Fruit fly (Drosophila melanogaster) whole organism, embryonic: Measurements from ENCODE around the gene qm.
A peak's percentile ranks its signal among the peaks of the same experiment; 100 is the strongest.

Source experiments
- B-H2 ChIP-seq: fragments of 200-800 bp; sonication (Bioruptor generic); optimal IDR thresholded peaks from 2 replicates; lab custom pipeline; 2018; ENCODE audit warnings: missing biosample characterization, mild to moderate bottlenecking, missing genetic modification characterization
- Blimp-1 ChIP-seq: fragments of 200-800 bp; sonication (Bioruptor generic); optimal IDR thresholded peaks from 3 replicates; lab custom pipeline; 2018; ENCODE audit warnings: missing biosample characterization, missing genetic modification characterization, mild to moderate bottlenecking, moderate library complexity, missing genetic modification reagents
- CG10462 ChIP-seq: fragments of 200-800 bp; sonication (Bioruptor generic); optimal IDR thresholded peaks from 2 replicates; lab custom pipeline; 2016; ENCODE audit warnings: missing biosample characterization, missing genetic modification characterization
- CG11723 ChIP-seq: fragments of 200-800 bp; sonication (Bioruptor generic); optimal IDR thresholded peaks from 2 replicates; lab custom pipeline; 2017; ENCODE audit warnings: missing biosample characterization, mild to moderate bottlenecking, missing genetic modification characterization
- CG12104 ChIP-seq: fragments of 200-800 bp; sonication (Bioruptor generic); optimal IDR thresholded peaks from 3 replicates; lab custom pipeline; 2016; ENCODE audit warnings: missing biosample characterization, missing genetic modification characterization
- CG12299 ChIP-seq: fragments of 200-800 bp; sonication (Bioruptor generic); optimal IDR thresholded peaks from 2 replicates; lab custom pipeline; 2018; ENCODE audit warnings: missing biosample characterization, mild to moderate bottlenecking, missing genetic modification characterization
- CG12942 ChIP-seq: fragments of 200-800 bp; sonication (Bioruptor generic); optimal IDR thresholded peaks from 3 replicates; lab custom pipeline; 2016; ENCODE audit warnings: missing biosample characterization, missing genetic modification characterization
- CG14667 ChIP-seq: fragments of 200-800 bp; sonication (Bioruptor generic); IDR thresholded peaks from 2 replicates; pipeline ENCODE4 v1.3.6; 2022; ENCODE audit warnings: missing biosample characterization, missing genetic modification characterization
- CG15696 ChIP-seq: fragments of 200-800 bp; sonication (Bioruptor generic); optimal IDR thresholded peaks from 2 replicates; lab custom pipeline; 2019; ENCODE audit warnings: missing biosample characterization, mild to moderate bottlenecking, missing genetic modification characterization, moderate library complexity
- CG1603 ChIP-seq: fragments of 200-800 bp; sonication (Bioruptor generic); optimal IDR thresholded peaks from 2 replicates; lab custom pipeline; 2019; ENCODE audit warnings: missing biosample characterization, mild to moderate bottlenecking, missing genetic modification characterization, moderate library complexity
- CG18619 ChIP-seq: fragments of 200-800 bp; sonication (Bioruptor generic); optimal IDR thresholded peaks from 3 replicates; lab custom pipeline; 2017; ENCODE audit warnings: missing biosample characterization, mild to moderate bottlenecking, missing genetic modification characterization
- CG2875 ChIP-seq: fragments of 200-800 bp; sonication (Bioruptor generic); optimal IDR thresholded peaks from 2 replicates; lab custom pipeline; 2017; ENCODE audit warnings: missing biosample characterization, mild to moderate bottlenecking, missing genetic modification characterization, missing genetic modification reagents
- CG31224 ChIP-seq: fragments of 200-800 bp; sonication (Bioruptor generic); IDR thresholded peaks from 2 replicates; pipeline ENCODE4 v1.3.6; 2022; ENCODE audit warnings: missing biosample characterization, missing genetic modification characterization
- CG3407 ChIP-seq: fragments of 200-800 bp; sonication (Bioruptor generic); optimal IDR thresholded peaks from 2 replicates; lab custom pipeline; 2018; ENCODE audit warnings: missing biosample characterization, mild to moderate bottlenecking, missing genetic modification characterization
- CG4360 ChIP-seq: fragments of 200-800 bp; sonication (Bioruptor generic); IDR thresholded peaks from 2 replicates; pipeline ENCODE4 v1.3.6; 2022; ENCODE audit warnings: missing biosample characterization, missing genetic modification characterization
- CG4424 ChIP-seq: fragments of 200-800 bp; sonication (Bioruptor generic); optimal IDR thresholded peaks from 3 replicates; lab custom pipeline; 2016; ENCODE audit warnings: missing biosample characterization, missing genetic modification characterization
- CG4730 ChIP-seq: fragments of 200-800 bp; sonication (Bioruptor generic); IDR thresholded peaks from 2 replicates; pipeline ENCODE4 v1.3.6; 2022; ENCODE audit warnings: missing biosample characterization, missing genetic modification characterization
- CG5180 ChIP-seq: fragments of 200-800 bp; sonication (Bioruptor generic); optimal IDR thresholded peaks from 3 replicates; lab custom pipeline; 2017; ENCODE audit warnings: missing biosample characterization, missing genetic modification characterization, mild to moderate bottlenecking, moderate library complexity, missing genetic modification reagents
- CG6254 ChIP-seq: fragments of 200-800 bp; sonication (Bioruptor generic); optimal IDR thresholded peaks from 3 replicates; lab custom pipeline; 2017; ENCODE audit warnings: mild to moderate bottlenecking, missing biosample characterization, missing genetic modification reagents, missing genetic modification characterization
- CkIIα-i1 ChIP-seq: fragments of 200-800 bp; sonication (Bioruptor generic); IDR thresholded peaks from 2 replicates; pipeline ENCODE4 v1.3.6; 2022; ENCODE audit warnings: missing biosample characterization, missing genetic modification characterization
- CrebB ChIP-seq: fragments of 200-800 bp; sonication (Bioruptor generic); optimal IDR thresholded peaks from 3 replicates; lab custom pipeline; 2018; ENCODE audit warnings: missing biosample characterization, mild to moderate bottlenecking, missing genetic modification characterization
- E2f2 ChIP-seq: fragments of 200-800 bp; sonication (Bioruptor generic); IDR thresholded peaks from 2 replicates; pipeline ENCODE4 v1.3.6; 2022; ENCODE audit warnings: missing biosample characterization, missing genetic modification characterization
- Elba2 ChIP-seq: fragments of 200-800 bp; sonication (Bioruptor generic); optimal IDR thresholded peaks from 3 replicates; lab custom pipeline; 2016; ENCODE audit warnings: missing biosample characterization, missing genetic modification characterization
- H2.0 ChIP-seq: fragments of 200-800 bp; sonication (Bioruptor generic); IDR thresholded peaks from 2 replicates; pipeline ENCODE4 v1.3.6; 2022; ENCODE audit warnings: missing biosample characterization, missing genetic modification characterization
- Lim3 ChIP-seq: fragments of 200-800 bp; sonication (Bioruptor generic); IDR thresholded peaks from 2 replicates; pipeline ENCODE4 v1.3.6; 2022; ENCODE audit warnings: missing biosample characterization, missing genetic modification characterization
- MESR4 ChIP-seq: fragments of 200-800 bp; sonication (Bioruptor generic); optimal IDR thresholded peaks from 2 replicates; lab custom pipeline; 2018; ENCODE audit warnings: missing biosample characterization, mild to moderate bottlenecking, missing genetic modification characterization, moderate library complexity
- Nf-YB ChIP-seq: fragments of 200-800 bp; sonication (Bioruptor generic); optimal IDR thresholded peaks from 3 replicates; lab custom pipeline; 2019; ENCODE audit warnings: missing biosample characterization, mild to moderate bottlenecking, missing genetic modification characterization, moderate library complexity
- Opbp ChIP-seq: fragments of 200-800 bp; sonication (Bioruptor generic); IDR thresholded peaks from 3 replicates; pipeline ENCODE4 v1.3.6; 2022; ENCODE audit warnings: missing biosample characterization, missing genetic modification characterization; ENCODE audit not compliant: partially characterized antibody
- Taf1 ChIP-seq: fragments of 200-800 bp; sonication (Bioruptor generic); IDR thresholded peaks from 2 replicates; pipeline ENCODE4 v1.3.6; 2022; ENCODE audit warnings: missing biosample characterization, missing genetic modification characterization
- YL-1 ChIP-seq: fragments of 200-800 bp; sonication (Bioruptor generic); optimal IDR thresholded peaks from 3 replicates; lab custom pipeline; 2017; ENCODE audit warnings: missing biosample characterization, mild to moderate bottlenecking, missing genetic modification characterization
- btn ChIP-seq: fragments of 200-800 bp; sonication (Bioruptor generic); optimal IDR thresholded peaks from 2 replicates; lab custom pipeline; 2016; ENCODE audit warnings: missing biosample characterization, missing genetic modification characterization
- cad ChIP-seq: fragments of >200 bp; optimal IDR thresholded peaks from 2 replicates; lab custom pipeline; 2017; ENCODE audit warnings: missing biosample characterization, missing genetic modification characterization
- chif ChIP-seq, 2 experiments: fragments of 200-800 bp; sonication (Bioruptor generic); optimal IDR thresholded peaks; 3 replicates each; lab custom pipeline; 2016; ENCODE audit warnings: missing biosample characterization in 2 of 2, missing genetic modification characterization in 2 of 2
- disco-r ChIP-seq: fragments of 200-800 bp; sonication (Bioruptor generic); optimal IDR thresholded peaks from 2 replicates; lab custom pipeline; 2016; ENCODE audit warnings: missing biosample characterization, missing genetic modification characterization
- emc ChIP-seq: fragments of 200-800 bp; sonication (Bioruptor generic); optimal IDR thresholded peaks from 2 replicates; lab custom pipeline; 2016; ENCODE audit warnings: missing biosample characterization, missing genetic modification characterization
- esg ChIP-seq: fragments of 200-800 bp; sonication (Bioruptor generic); conservative IDR thresholded peaks from 2 replicates; pipeline ENCODE4 v1.3.6; 2022; ENCODE audit warnings: missing biosample characterization, missing genetic modification characterization
- ewg ChIP-seq: fragments of 200-800 bp; sonication (Bioruptor generic); optimal IDR thresholded peaks from 3 replicates; lab custom pipeline; 2017; ENCODE audit warnings: mild to moderate bottlenecking, missing biosample characterization, missing genetic modification reagents, missing genetic modification characterization
- fd3F ChIP-seq: fragments of 200-800 bp; sonication (Bioruptor generic); optimal IDR thresholded peaks from 2 replicates; lab custom pipeline; 2018; ENCODE audit warnings: missing biosample characterization, mild to moderate bottlenecking, missing genetic modification characterization, moderate library complexity
- gcm ChIP-seq: fragments of 200-800 bp; sonication (Bioruptor generic); optimal IDR thresholded peaks from 2 replicates; lab custom pipeline; 2019; ENCODE audit warnings: missing biosample characterization, mild to moderate bottlenecking, missing genetic modification characterization, moderate library complexity
- grau ChIP-seq: fragments of 200-800 bp; optimal IDR thresholded peaks from 3 replicates; lab custom pipeline; 2019; ENCODE audit warnings: missing biosample characterization, mild to moderate bottlenecking, missing genetic modification characterization, moderate library complexity
- her ChIP-seq: fragments of 200-800 bp; sonication (Bioruptor generic); optimal IDR thresholded peaks from 2 replicates; lab custom pipeline; 2016; ENCODE audit warnings: missing biosample characterization, missing genetic modification characterization
- nerfin-1 ChIP-seq: fragments of 200-800 bp; sonication (Bioruptor generic); optimal IDR thresholded peaks from 3 replicates; lab custom pipeline; 2019; ENCODE audit warnings: missing biosample characterization, mild to moderate bottlenecking, missing genetic modification characterization, moderate library complexity
- otp ChIP-seq: fragments of 200-800 bp; sonication (Bioruptor generic); IDR thresholded peaks from 3 replicates; pipeline ENCODE4, ENCODE4 v1.3.6; 2022; ENCODE audit warnings: missing biosample characterization, missing genetic modification characterization
- rib ChIP-seq: fragments of 200-800 bp; sonication (Bioruptor generic); IDR thresholded peaks from 2 replicates; pipeline ENCODE4 v1.3.6; 2022; ENCODE audit warnings: missing biosample characterization, missing genetic modification characterization
- sqz ChIP-seq: fragments of 200-800 bp; sonication (Bioruptor generic); optimal IDR thresholded peaks from 3 replicates; lab custom pipeline; 2018; ENCODE audit warnings: missing biosample characterization, mild to moderate bottlenecking, missing genetic modification characterization
- sug ChIP-seq: fragments of 200-800 bp; optimal IDR thresholded peaks from 2 replicates; lab custom pipeline; 2019; ENCODE audit warnings: missing biosample characterization, mild to moderate bottlenecking, missing genetic modification characterization, moderate library complexity
- tgo ChIP-seq: fragments of 200-800 bp; sonication (Bioruptor generic); IDR thresholded peaks from 3 replicates; pipeline ENCODE4 v1.3.6; 2022; ENCODE audit warnings: missing biosample characterization, missing genetic modification characterization
- ttk ChIP-seq: fragments of 200-800 bp; sonication (Bioruptor generic); IDR thresholded peaks from 2 replicates; pipeline ENCODE4 v2.1.2; 2022; ENCODE audit warnings: missing biosample characterization, missing genetic modification characterization
- tup ChIP-seq: fragments of 200-800 bp; sonication (Bioruptor generic); optimal IDR thresholded peaks from 2 replicates; lab custom pipeline; 2016; ENCODE audit warnings: missing biosample characterization, mild to moderate bottlenecking, missing genetic modification characterization, moderate library complexity
- zf30C ChIP-seq: fragments of 200-800 bp; sonication (Bioruptor generic); optimal IDR thresholded peaks from 3 replicates; lab custom pipeline; 2018; ENCODE audit warnings: missing biosample characterization, mild to moderate bottlenecking, missing genetic modification characterization

qm gene

DNA sequence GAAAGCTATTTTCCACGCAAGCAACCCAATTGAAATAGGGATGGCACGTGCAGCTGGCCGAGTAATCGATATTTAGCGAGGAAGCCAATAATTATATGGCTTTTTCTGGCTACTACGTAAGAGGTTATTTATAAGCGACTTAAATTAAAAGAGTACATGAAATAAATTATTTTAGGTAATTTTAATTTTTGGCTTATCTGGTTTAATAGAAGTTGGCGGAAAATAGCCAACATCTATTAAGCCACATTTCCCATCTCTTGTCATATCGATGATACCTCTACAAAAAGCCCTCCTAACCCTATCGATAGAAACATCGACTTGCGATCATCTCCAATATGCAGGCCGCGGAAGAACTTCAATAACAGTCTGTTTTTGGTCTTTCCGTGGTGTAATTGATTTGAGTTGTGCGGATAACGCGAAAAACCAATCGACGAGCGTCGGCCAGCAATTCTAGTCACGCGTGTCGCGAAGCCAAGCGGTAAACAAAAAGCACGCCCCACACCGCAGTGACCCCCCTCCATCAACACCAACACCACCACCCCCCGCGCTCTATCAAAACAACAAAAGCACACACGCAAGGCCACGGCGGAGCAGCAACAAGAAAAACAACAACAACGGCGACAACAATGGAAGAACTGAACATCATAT lies at the start of gene qm, which contains the start of gene Srp19 (continued):
- TF ChIP-seq fd3F (GFP tag; lab: Kevin White, UChicago), result no peak
- TF ChIP-seq Blimp-1 (GFP tag; lab: Kevin White, UChicago), result no peak
- TF ChIP-seq CG11723 (GFP tag; lab: Kevin White, UChicago), result no peak
- TF ChIP-seq CG2875, result no peak
- no peak for TF ChIP-seq sqz
- TF ChIP-seq CG4424, result peak; percentile 55
- no peak for TF ChIP-seq CG6254 (GFP tag; lab: Kevin White, UChicago)
- TF ChIP-seq Lim3 (GFP tag; lab: Robert Waterston, UW), result no peak
- no peak for TF ChIP-seq CG4730 (GFP tag; lab: Robert Waterston, UW)
- peak; percentile 19 for TF ChIP-seq Elba2 (GFP tag; lab: Kevin White, UChicago)
- no peak for TF ChIP-seq nerfin-1 (tag; lab: Kevin White, UChicago)
- TF ChIP-seq CG10462 (GFP tag; lab: Kevin White, UChicago), result no peak
- TF ChIP-seq CG12942 (GFP tag; lab: Kevin White, UChicago), result peak; percentile 19
- no peak for TF ChIP-seq emc (GFP tag; lab: Kevin White, UChicago)
- peak; percentile 39 for TF ChIP-seq Nf-YB (GFP tag; lab: Kevin White, UChicago)
- no peak for TF ChIP-seq CrebB (tag; lab: Kevin White, UChicago)
- peak; percentile 26; the same call in 1 of the 2 replicates for TF ChIP-seq CkIIα-i1 (GFP tag; lab: Robert Waterston, UW)
- TF ChIP-seq otp (GFP tag; lab: Robert Waterston, UW), result 0 out of 3 replicates have a peak, but pooled peaks have one; percentile 5
- no peak for TF ChIP-seq CG3407 (GFP tag; lab: Kevin White, UChicago)
- TF ChIP-seq disco-r (GFP tag; lab: Kevin White, UChicago), result no peak
- TF ChIP-seq E2f2 (GFP tag; lab: Robert Waterston, UW), result peak; percentile 40
- no peak for TF ChIP-seq btn (GFP tag; lab: Kevin White, UChicago)
- TF ChIP-seq grau, result peak; percentile 20
- peak in 1 of 2 experiments; percentile 57 for TF ChIP-seq chif (GFP tag; optimal IDR thresholded peaks at IDR 0.05; lab: Kevin White, UChicago)
- no peak for TF ChIP-seq her (GFP tag; lab: Kevin White, UChicago)
- no peak for TF ChIP-seq B-H2 (GFP tag; lab: Kevin White, UChicago)
- peak; percentile 11 for TF ChIP-seq CG1603 (tag; lab: Kevin White, UChicago)
- TF ChIP-seq sug (tag; lab: Kevin White, UChicago), result peak; percentile 62
- TF ChIP-seq Taf1, result 0 out of 2 replicates have a peak, but pooled peaks have one; percentile 17
- peak; percentile 28 for TF ChIP-seq tgo
- no peak for TF ChIP-seq CG5180 (GFP tag; lab: Kevin White, UChicago)
- TF ChIP-seq zf30C (GFP tag; lab: Kevin White, UChicago), result no peak
- TF ChIP-seq CG31224 (GFP tag; lab: Robert Waterston, UW), result no peak
- TF ChIP-seq CG15696 (tag; lab: Kevin White, UChicago), result peak; percentile 53
- peak; percentile 37 for TF ChIP-seq gcm (GFP tag; lab: Kevin White, UChicago)
- TF ChIP-seq ttk, result no peak
- peak; percentile 21; the same call in 1 of the 2 replicates for TF ChIP-seq esg (GFP tag; lab: Robert Waterston, UW)
- peak; percentile 13 for TF ChIP-seq CG18619 (GFP tag; lab: Kevin White, UChicago)
- peak; percentile 38 for TF ChIP-seq CG12299
- TF ChIP-seq CG4360, result peak; percentile 79
- peak; percentile 29; the same call in 1 of the 2 replicates for TF ChIP-seq rib (GFP tag; lab: Robert Waterston, UW)
- TF ChIP-seq Opbp (GFP tag; lab: Robert Waterston, UW), result peak; percentile 50; the same call in 2 of the 3 replicates
- TF ChIP-seq YL-1 (GFP tag; lab: Kevin White, UChicago), result peak; percentile 59
- peak; percentile 37 for TF ChIP-seq CG12104 (GFP tag; lab: Kevin White, UChicago)
- TF ChIP-seq cad, result no peak
- TF ChIP-seq MESR4 (GFP tag; lab: Kevin White, UChicago), result peak; percentile 71
- TF ChIP-seq CG14667, result peak; percentile 30; the same call in 1 of the 2 replicates
- TF ChIP-seq H2.0 (GFP tag; lab: Robert Waterston, UW), result 0 out of 2 replicates have a peak, but pooled peaks have one; percentile 2
- no peak for TF ChIP-seq tup (GFP tag; lab: Kevin White, UChicago)
- TF ChIP-seq ewg (GFP tag; lab: Kevin White, UChicago), result no peak
